Worm (Caenorhabditis elegans) whole organism, L1 larva: ENCODE results near the gene itr-1.

Source experiments
- C04F5.9 ChIP-seq: sonication (generic microtip); optimal IDR thresholded peaks from 2 replicates; lab custom pipeline; 2016; ENCODE audit warnings: missing genetic modification characterization, missing compliant biosample characterization
- F16B12.6 ChIP-seq: fragments of 150-350 bp; optimal IDR thresholded peaks from 2 replicates; lab custom pipeline; 2014; ENCODE audit warnings: missing biosample characterization, missing genetic modification characterization
- Y116A8C.19 ChIP-seq: sonication (generic microtip); optimal IDR thresholded peaks from 2 replicates; lab custom pipeline; 2016; ENCODE audit warnings: missing compliant biosample characterization, missing genetic modification characterization, borderline replicate concordance
- aha-1 ChIP-seq: fragments of 150-350 bp; optimal IDR thresholded peaks from 2 replicates; lab custom pipeline; 2014; ENCODE audit warnings: missing biosample characterization, missing genetic modification characterization
- alr-1 ChIP-seq: fragments of 200-800 bp; sonication (Bioruptor generic); optimal IDR thresholded peaks from 2 replicates; lab custom pipeline; 2018; ENCODE audit warnings: borderline replicate concordance, mild to moderate bottlenecking, missing genetic modification characterization, missing compliant biosample characterization
- aly-2 ChIP-seq: fragments of 150-350 bp; optimal IDR thresholded peaks from 2 replicates; lab custom pipeline; 2014; ENCODE audit warnings: missing biosample characterization, missing genetic modification characterization
- blmp-1 ChIP-seq: fragments of 150-350 bp; optimal IDR thresholded peaks from 2 replicates; lab custom pipeline; 2014; ENCODE audit warnings: missing biosample characterization, missing genetic modification characterization
- ceh-63 ChIP-seq: fragments of 200-800 bp; sonication (Bioruptor generic); optimal IDR thresholded peaks from 2 replicates; lab custom pipeline; 2018; ENCODE audit warnings: mild to moderate bottlenecking, missing genetic modification characterization, missing compliant biosample characterization
- ceh-8 ChIP-seq: fragments of 200-800 bp; sonication (Bioruptor generic); optimal IDR thresholded peaks from 2 replicates; lab custom pipeline; 2018; ENCODE audit warnings: mild to moderate bottlenecking, missing genetic modification characterization, moderate library complexity, missing compliant biosample characterization
- ceh-82 ChIP-seq, 3 experiments: fragments of 150-350 bp in 1 of 3; sonication (generic microtip) in 2 of 3; optimal IDR thresholded peaks; 2 replicates each; lab custom pipeline; 2014 to 2017; ENCODE audit warnings: missing biosample characterization in 3 of 3, missing genetic modification characterization in 3 of 3
- ceh-90 ChIP-seq: sonication (generic microtip); optimal IDR thresholded peaks from 2 replicates; lab custom pipeline; 2016; ENCODE audit warnings: missing genetic modification characterization, missing compliant biosample characterization
- dpl-1 ChIP-seq, 3 experiments: fragments of 150-350 bp in 2 of 3; sonication (generic microtip) in 1 of 3; optimal IDR thresholded peaks; 2 replicates each; lab custom pipeline; 2014 to 2017; ENCODE audit warnings: missing biosample characterization in 3 of 3, missing genetic modification characterization in 3 of 3, missing genetic modification reagents in 3 of 3
- dsc-1 ChIP-seq: sonication (generic microtip); optimal IDR thresholded peaks from 2 replicates; lab custom pipeline; 2016; ENCODE audit warnings: mild to moderate bottlenecking, missing genetic modification characterization, missing compliant biosample characterization
- egl-13 ChIP-seq: sonication (generic microtip); optimal IDR thresholded peaks from 2 replicates; lab custom pipeline; 2016; ENCODE audit warnings: missing genotype, missing genetic modification reagents, missing genetic modification characterization, missing compliant biosample characterization
- fkh-8 ChIP-seq: sonication (generic microtip); optimal IDR thresholded peaks from 2 replicates; lab custom pipeline; 2016; ENCODE audit warnings: mild to moderate bottlenecking, missing genetic modification characterization, missing compliant biosample characterization
- fos-1 ChIP-seq: fragments of 150-350 bp; optimal IDR thresholded peaks from 2 replicates; lab custom pipeline; 2014; ENCODE audit warnings: missing biosample characterization, missing genetic modification characterization
- hlh-4 ChIP-seq: sonication (generic microtip); optimal IDR thresholded peaks from 2 replicates; lab custom pipeline; 2016; ENCODE audit warnings: mild to moderate bottlenecking, missing genetic modification characterization, missing compliant biosample characterization
- hpl-2 ChIP-seq: fragments of 150-350 bp; optimal IDR thresholded peaks from 2 replicates; lab custom pipeline; 2014; ENCODE audit warnings: missing biosample characterization, missing genetic modification reagents, missing genetic modification characterization
- irx-1 ChIP-seq: sonication (generic microtip); optimal IDR thresholded peaks from 2 replicates; lab custom pipeline; 2016; ENCODE audit warnings: missing genetic modification characterization, missing compliant biosample characterization
- lin-14 ChIP-seq: fragments of 200-800 bp; sonication (Bioruptor generic); optimal IDR thresholded peaks from 2 replicates; lab custom pipeline; 2018; ENCODE audit warnings: mild to moderate bottlenecking, missing genetic modification characterization, moderate library complexity, missing compliant biosample characterization
- lin-35 ChIP-seq, 2 experiments: fragments of 150-350 bp; optimal IDR thresholded peaks; 2 replicates each; lab custom pipeline; 2014; ENCODE audit warnings: missing biosample characterization in 2 of 2, missing genetic modification characterization in 2 of 2, missing genetic modification reagents in 2 of 2
- mep-1 ChIP-seq: fragments of 150-350 bp; optimal IDR thresholded peaks from 2 replicates; lab custom pipeline; 2014; ENCODE audit warnings: missing biosample characterization, missing genetic modification characterization
- nhr-12 ChIP-seq: sonication (generic microtip); optimal IDR thresholded peaks from 2 replicates; lab custom pipeline; 2017; ENCODE audit warnings: missing biosample characterization, missing genetic modification characterization
- nhr-19 ChIP-seq: fragments of 200-800 bp; sonication (Bioruptor generic); conservative IDR thresholded peaks from 2 replicates; pipeline ENCODE4 v1.3.6; 2022; ENCODE audit warnings: missing genetic modification characterization, missing compliant biosample characterization
- nhr-47 ChIP-seq: sonication (generic microtip); optimal IDR thresholded peaks from 2 replicates; lab custom pipeline; 2016; ENCODE audit warnings: mild to moderate bottlenecking, missing genetic modification characterization, moderate library complexity, missing compliant biosample characterization
- nhr-71 ChIP-seq: sonication (generic microtip); optimal IDR thresholded peaks from 2 replicates; lab custom pipeline; 2016; ENCODE audit warnings: mild to moderate bottlenecking, missing genetic modification characterization, moderate library complexity, missing compliant biosample characterization
- nhr-76 ChIP-seq: sonication (generic microtip); optimal IDR thresholded peaks from 2 replicates; lab custom pipeline; 2017; ENCODE audit warnings: missing biosample characterization, missing genetic modification characterization
- nhr-84 ChIP-seq: sonication (generic microtip); optimal IDR thresholded peaks from 2 replicates; lab custom pipeline; 2017; ENCODE audit warnings: missing biosample characterization, missing genetic modification characterization
- nhr-85 ChIP-seq: sonication (generic microtip); peaks from one replicate; lab custom pipeline; 2016; ENCODE audit warnings: missing genetic modification characterization, inconsistent platforms, missing compliant biosample characterization
- pag-3 ChIP-seq: sonication (generic microtip); optimal IDR thresholded peaks from 2 replicates; lab custom pipeline; 2017; ENCODE audit warnings: missing genetic modification characterization, mild to moderate bottlenecking, missing compliant biosample characterization, antibody characterized with exemption, borderline replicate concordance; ENCODE audit not compliant: insufficient read depth
- snu-23 ChIP-seq: sonication (generic microtip); optimal IDR thresholded peaks from 2 replicates; lab custom pipeline; 2016; ENCODE audit warnings: missing genetic modification characterization, missing compliant biosample characterization
- sptf-1 ChIP-seq: fragments of 150-350 bp; optimal IDR thresholded peaks from 2 replicates; lab custom pipeline; 2014; ENCODE audit warnings: missing biosample characterization, missing genetic modification characterization
- sup-37 ChIP-seq: fragments of 200-800 bp; sonication (Bioruptor generic); optimal IDR thresholded peaks from 2 replicates; lab custom pipeline; 2018; ENCODE audit warnings: mild to moderate bottlenecking, missing genetic modification characterization, missing compliant biosample characterization
- swsn-7 ChIP-seq: sonication (generic microtip); optimal IDR thresholded peaks from 2 replicates; lab custom pipeline; 2016; ENCODE audit warnings: missing genetic modification characterization, missing compliant biosample characterization
- tlp-1 ChIP-seq: fragments of 150-350 bp; optimal IDR thresholded peaks from 2 replicates; lab custom pipeline; 2014; ENCODE audit warnings: missing biosample characterization, missing genetic modification characterization
- unc-130 ChIP-seq: fragments of 150-350 bp; optimal IDR thresholded peaks from 2 replicates; lab custom pipeline; 2017; ENCODE audit warnings: missing biosample characterization, missing genetic modification characterization, inconsistent platforms
- unc-30 ChIP-seq: sonication (generic microtip); optimal IDR thresholded peaks from 2 replicates; lab custom pipeline; 2017; ENCODE audit warnings: missing biosample characterization, missing genetic modification characterization
- unc-98 ChIP-seq: fragments of 200-800 bp; sonication (Bioruptor generic); IDR thresholded peaks from 2 replicates; pipeline ENCODE4 v1.3.6; 2022; ENCODE audit warnings: missing genetic modification characterization, missing compliant biosample characterization
- xbp-1 ChIP-seq: sonication (generic microtip); optimal IDR thresholded peaks from 2 replicates; lab custom pipeline; 2016; ENCODE audit warnings: missing genetic modification characterization, missing compliant biosample characterization
- zag-1 ChIP-seq: fragments of 150-350 bp; optimal IDR thresholded peaks from 2 replicates; lab custom pipeline; 2014; ENCODE audit warnings: missing biosample characterization, missing genetic modification characterization
- ztf-11 ChIP-seq, 2 experiments: sonication (generic microtip); optimal IDR thresholded peaks; 2 replicates each; lab custom pipeline; 2016 to 2017; ENCODE audit warnings: missing genetic modification characterization in 2 of 2, missing biosample characterization in 1 of 2, missing compliant biosample characterization in 1 of 2

The itr-1 gene

DNA sequence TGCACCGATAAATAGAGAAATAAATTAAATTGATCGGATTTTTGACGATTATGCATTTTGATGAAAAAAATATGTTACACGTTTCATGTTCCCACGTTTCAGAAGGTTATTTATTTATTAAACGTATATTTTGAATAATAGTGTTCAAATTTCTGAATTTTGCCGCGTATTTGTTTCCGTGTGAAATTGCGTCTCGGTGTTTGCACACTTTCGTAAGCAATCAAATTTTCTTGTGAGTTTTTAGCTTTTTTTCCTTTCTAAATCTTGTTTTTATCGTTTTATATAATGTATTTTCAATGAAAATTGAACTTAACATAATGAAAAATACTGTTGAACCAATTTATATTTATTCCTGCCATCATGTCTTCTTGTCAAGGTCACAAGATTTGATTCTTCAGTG, 42.4 kb upstream of the itr-1 start, which contains the start of gene F45E4.6 (continued):
- TF ChIP-seq lin-14 = peak; percentile 43
- no peak for TF ChIP-seq C04F5.9 (tag; lab: Kevin White, UChicago)
- peak; percentile 35 for TF ChIP-seq fkh-8 (tag; lab: Kevin White, UChicago)
- no peak for TF ChIP-seq unc-30
- TF ChIP-seq nhr-84 (tag; lab: Kevin White, UChicago) = no peak
- TF ChIP-seq aly-2 = no peak
- no peak for TF ChIP-seq tlp-1
- TF ChIP-seq ceh-8 (GFP tag; lab: Kevin White, UChicago) = no peak
- peak; percentile 86 for TF ChIP-seq F16B12.6
- TF ChIP-seq blmp-1 (tag; lab: Kevin White, UChicago) = no peak
- TF ChIP-seq hlh-4 = no peak
- TF ChIP-seq swsn-7 (tag; lab: Kevin White, UChicago) = peak; percentile 54
- TF ChIP-seq unc-130 (tag; lab: Kevin White, UChicago) = no peak
- TF ChIP-seq ztf-11 (tag; optimal IDR thresholded peaks at IDR 0.05; lab: Kevin White, UChicago) = no peak
- TF ChIP-seq ceh-82 (tag; optimal IDR thresholded peaks at IDR 0.05; lab: Kevin White, UChicago) = peak in 2 of 3 experiments; percentile 34 to 45
- no peak for TF ChIP-seq nhr-12 (tag; lab: Kevin White, UChicago)
- TF ChIP-seq zag-1 (tag; lab: Kevin White, UChicago) = no peak
- TF ChIP-seq nhr-76 (tag; lab: Kevin White, UChicago) = no peak
- no peak for TF ChIP-seq fos-1 (tag; lab: Kevin White, UChicago)
- peak; percentile 92 to 95 for TF ChIP-seq lin-35 (GFP tag; optimal IDR thresholded peaks at IDR 0.05; lab: Kevin White, UChicago)
- no peak for TF ChIP-seq nhr-85 (tag; lab: Kevin White, UChicago)
- no peak for TF ChIP-seq unc-98 (GFP tag; lab: Robert Waterston, UW)
- no peak for TF ChIP-seq dsc-1 (tag; lab: Kevin White, UChicago)
- no peak for TF ChIP-seq aha-1 (tag; lab: Kevin White, UChicago)
- TF ChIP-seq xbp-1 (tag; lab: Kevin White, UChicago) = peak; percentile 49
- no peak for TF ChIP-seq alr-1
- peak; percentile 22; the same call in 1 of the 2 replicates for TF ChIP-seq nhr-19 (GFP tag; lab: Robert Waterston, UW)
- no peak for TF ChIP-seq Y116A8C.19 (tag; lab: Kevin White, UChicago)
- TF ChIP-seq hpl-2 (GFP tag; lab: Kevin White, UChicago) = no peak
- TF ChIP-seq sup-37 (GFP tag; lab: Kevin White, UChicago) = no peak
- TF ChIP-seq irx-1 = peak; percentile 36
- TF ChIP-seq ceh-63 (GFP tag; lab: Kevin White, UChicago) = no peak
- TF ChIP-seq pag-3 (tag; lab: Kevin White, UChicago) = no peak
- no peak for TF ChIP-seq sptf-1
- TF ChIP-seq nhr-47 = peak; percentile 59
- TF ChIP-seq nhr-71 (tag; lab: Kevin White, UChicago) = peak; percentile 53
- peak; percentile 87 to 94 (median 91) for TF ChIP-seq dpl-1 (GFP tag; optimal IDR thresholded peaks at IDR 0.05; lab: Kevin White, UChicago)
- TF ChIP-seq, all 84 proteins: peak for 25

DNA sequence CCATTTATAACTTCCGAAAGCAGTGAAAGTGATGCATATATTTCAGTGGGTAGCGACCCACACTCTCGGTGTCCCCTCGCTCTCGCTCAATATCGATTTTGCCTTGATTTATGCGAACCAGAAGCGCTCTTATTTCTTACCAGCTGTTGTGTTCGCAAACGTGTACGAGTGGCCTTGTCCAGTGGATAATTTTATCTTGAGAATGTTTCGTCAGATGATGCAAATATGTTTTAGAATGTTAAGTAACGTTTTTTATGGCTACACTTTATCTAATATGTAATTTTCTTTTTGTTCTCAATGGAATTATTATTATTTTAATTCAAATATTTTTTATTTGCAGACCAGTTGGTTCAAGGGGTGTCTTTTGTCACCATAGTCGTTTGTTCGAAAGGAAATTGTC, 42.0 kb upstream of the itr-1 start, which contains the start of gene plp-1:
plp-1 (plus strand) TSS at position 341 of the 400 bp plus-strand sequence.
- TF ChIP-seq zag-1 (tag; lab: Kevin White, UChicago) = no peak
- TF ChIP-seq unc-98 (GFP tag; lab: Robert Waterston, UW) = no peak
- TF ChIP-seq tlp-1 = no peak
- peak; percentile 19 for TF ChIP-seq mep-1 (tag; lab: Kevin White, UChicago)
- no peak for TF ChIP-seq ceh-63 (GFP tag; lab: Kevin White, UChicago)
- TF ChIP-seq blmp-1 (tag; lab: Kevin White, UChicago) = peak; percentile 17
- TF ChIP-seq C04F5.9 (tag; lab: Kevin White, UChicago) = no peak
- no peak for TF ChIP-seq hpl-2 (GFP tag; lab: Kevin White, UChicago)
- no peak for TF ChIP-seq egl-13
- no peak for TF ChIP-seq snu-23 (GFP tag; lab: Kevin White, UChicago)
- no peak for TF ChIP-seq ceh-90 (tag; lab: Kevin White, UChicago)
